Worm (Caenorhabditis elegans) whole organism, L1 larva: ENCODE measurements around the gene srab-1.

Source experiments
- ces-1 ChIP-seq: fragments of 150-350 bp; optimal IDR thresholded peaks from 2 replicates; lab custom pipeline; 2014; ENCODE audit warnings: missing biosample characterization, missing genetic modification reagents, missing genetic modification characterization
- elt-2 ChIP-seq: sonication (generic microtip); optimal IDR thresholded peaks from 2 replicates; lab custom pipeline; 2016; ENCODE audit warnings: missing genetic modification characterization, mild to moderate bottlenecking, inconsistent platforms, missing compliant biosample characterization, missing genetic modification reagents
- sup-37 ChIP-seq: fragments of 200-800 bp; sonication (Bioruptor generic); optimal IDR thresholded peaks from 2 replicates; lab custom pipeline; 2018; ENCODE audit warnings: mild to moderate bottlenecking, missing genetic modification characterization, missing compliant biosample characterization
- tbx-2 ChIP-seq: sonication (generic microtip); optimal IDR thresholded peaks from 2 replicates; lab custom pipeline; 2016; ENCODE audit warnings: missing genetic modification characterization, missing compliant biosample characterization
- ztf-11 ChIP-seq, 2 experiments: sonication (generic microtip); optimal IDR thresholded peaks; 2 replicates each; lab custom pipeline; 2016 to 2017; ENCODE audit warnings: missing genetic modification characterization in 2 of 2, missing biosample characterization in 1 of 2, missing compliant biosample characterization in 1 of 2

ce11 chrV:5143785-5144184 is 41.9 kb upstream of the srab-1 start, which contains the start of gene srh-129:
- no peak for TF ChIP-seq sup-37 (GFP tag; lab: Kevin White, UChicago)
- TF ChIP-seq tbx-2 (tag; lab: Kevin White, UChicago): no peak
- no peak for TF ChIP-seq ztf-11 (tag; optimal IDR thresholded peaks at IDR 0.05; lab: Kevin White, UChicago)
- no peak for TF ChIP-seq elt-2 (tag; lab: Kevin White, UChicago)
- TF ChIP-seq ces-1 (GFP tag; lab: Kevin White, UChicago): no peak
